Worm (Caenorhabditis elegans) whole organism, L1 larva: ENCODE measurements around the gene lsm-4.

Experiments used
- C16A3.4 ChIP-seq: fragments of 150-350 bp; optimal IDR thresholded peaks from 2 replicates; lab custom pipeline; 2014; ENCODE audit warnings: missing biosample characterization, missing genetic modification characterization
- F16B12.6 ChIP-seq: fragments of 150-350 bp; optimal IDR thresholded peaks from 2 replicates; lab custom pipeline; 2014; ENCODE audit warnings: missing biosample characterization, missing genetic modification characterization
- ceh-63 ChIP-seq: fragments of 200-800 bp; sonication (Bioruptor generic); optimal IDR thresholded peaks from 2 replicates; lab custom pipeline; 2018; ENCODE audit warnings: mild to moderate bottlenecking, missing genetic modification characterization, missing compliant biosample characterization
- ceh-8 ChIP-seq: fragments of 200-800 bp; sonication (Bioruptor generic); optimal IDR thresholded peaks from 2 replicates; lab custom pipeline; 2018; ENCODE audit warnings: mild to moderate bottlenecking, missing genetic modification characterization, moderate library complexity, missing compliant biosample characterization
- ceh-82 ChIP-seq, 3 experiments: fragments of 150-350 bp in 1 of 3; sonication (generic microtip) in 2 of 3; optimal IDR thresholded peaks; 2 replicates each; lab custom pipeline; 2014 to 2017; ENCODE audit warnings: missing biosample characterization in 3 of 3, missing genetic modification characterization in 3 of 3
- ceh-90 ChIP-seq: sonication (generic microtip); optimal IDR thresholded peaks from 2 replicates; lab custom pipeline; 2016; ENCODE audit warnings: missing genetic modification characterization, missing compliant biosample characterization
- dpl-1 ChIP-seq, 3 experiments: fragments of 150-350 bp in 2 of 3; sonication (generic microtip) in 1 of 3; optimal IDR thresholded peaks; 2 replicates each; lab custom pipeline; 2014 to 2017; ENCODE audit warnings: missing biosample characterization in 3 of 3, missing genetic modification characterization in 3 of 3, missing genetic modification reagents in 3 of 3
- efl-1 ChIP-seq, 4 experiments: fragments of 150-350 bp; optimal IDR thresholded peaks in 3 of 4; peaks in 1 of 4; 1 replicate in 1 of 4; 2 replicates in 3 of 4; lab custom pipeline; 2014; ENCODE audit warnings: missing biosample characterization in 2 of 4, missing genetic modification characterization in 2 of 4, missing genetic modification reagents in 2 of 4
- efl-3 ChIP-seq: fragments of 200-800 bp; sonication (Bioruptor generic); optimal IDR thresholded peaks from 2 replicates; lab custom pipeline; 2018; ENCODE audit warnings: mild to moderate bottlenecking, missing genetic modification characterization, missing compliant biosample characterization
- egl-13 ChIP-seq: sonication (generic microtip); optimal IDR thresholded peaks from 2 replicates; lab custom pipeline; 2016; ENCODE audit warnings: missing genotype, missing genetic modification reagents, missing genetic modification characterization, missing compliant biosample characterization
- egl-27 ChIP-seq, 2 experiments: fragments of 150-350 bp in 1 of 2; sonication (generic microtip); optimal IDR thresholded peaks; 3 replicates each; lab custom pipeline; 2017 to 2018; ENCODE audit warnings: missing biosample characterization in 2 of 2, missing genetic modification characterization in 2 of 2, missing genetic modification reagents in 2 of 2
- elt-2 ChIP-seq: sonication (generic microtip); optimal IDR thresholded peaks from 2 replicates; lab custom pipeline; 2016; ENCODE audit warnings: missing genetic modification characterization, mild to moderate bottlenecking, inconsistent platforms, missing compliant biosample characterization, missing genetic modification reagents
- ets-5 ChIP-seq: fragments of 200-800 bp; sonication (Bioruptor generic); IDR thresholded peaks from 2 replicates; pipeline ENCODE4 v1.3.6; 2022; ENCODE audit warnings: missing genetic modification characterization, missing compliant biosample characterization
- fkh-4 ChIP-seq: sonication (generic microtip); optimal IDR thresholded peaks from 2 replicates; lab custom pipeline; 2016; ENCODE audit warnings: missing compliant biosample characterization, missing genetic modification characterization, borderline replicate concordance
- fos-1 ChIP-seq: fragments of 150-350 bp; optimal IDR thresholded peaks from 2 replicates; lab custom pipeline; 2014; ENCODE audit warnings: missing biosample characterization, missing genetic modification characterization
- grh-1 ChIP-seq: fragments of 200-800 bp; sonication (Bioruptor generic); IDR thresholded peaks from 2 replicates; pipeline ENCODE4 v1.3.6; 2022; ENCODE audit warnings: missing genetic modification reagents, missing genetic modification characterization, missing compliant biosample characterization
- hlh-4 ChIP-seq: sonication (generic microtip); optimal IDR thresholded peaks from 2 replicates; lab custom pipeline; 2016; ENCODE audit warnings: mild to moderate bottlenecking, missing genetic modification characterization, missing compliant biosample characterization
- hpl-2 ChIP-seq: fragments of 150-350 bp; optimal IDR thresholded peaks from 2 replicates; lab custom pipeline; 2014; ENCODE audit warnings: missing biosample characterization, missing genetic modification reagents, missing genetic modification characterization
- isw-1 ChIP-seq: fragments of 200-800 bp; sonication (Bioruptor generic); IDR thresholded peaks from 2 replicates; pipeline ENCODE4 v1.3.6; 2022; ENCODE audit warnings: missing genetic modification characterization, missing compliant biosample characterization
- lin-13 ChIP-seq: fragments of 150-350 bp; optimal IDR thresholded peaks from 2 replicates; lab custom pipeline; 2014; ENCODE audit warnings: missing biosample characterization, missing genetic modification reagents, missing genetic modification characterization
- lin-14 ChIP-seq: fragments of 200-800 bp; sonication (Bioruptor generic); optimal IDR thresholded peaks from 2 replicates; lab custom pipeline; 2018; ENCODE audit warnings: mild to moderate bottlenecking, missing genetic modification characterization, moderate library complexity, missing compliant biosample characterization
- lin-39 ChIP-seq: fragments of 150-350 bp; optimal IDR thresholded peaks from 2 replicates; lab custom pipeline; 2014; ENCODE audit warnings: missing biosample characterization, missing genetic modification reagents, missing genetic modification characterization
- lir-3 ChIP-seq: sonication (generic microtip); optimal IDR thresholded peaks from 2 replicates; lab custom pipeline; 2016; ENCODE audit warnings: mild to moderate bottlenecking, missing genetic modification characterization, moderate library complexity, missing compliant biosample characterization; ENCODE audit not compliant: poor library complexity
- lsy-2 ChIP-seq, 2 experiments: fragments of 150-350 bp; optimal IDR thresholded peaks; 2 replicates each; lab custom pipeline; 2014; ENCODE audit warnings: missing biosample characterization in 2 of 2, missing genetic modification characterization in 2 of 2
- mef-2 ChIP-seq: fragments of 150-350 bp; optimal IDR thresholded peaks from 2 replicates; lab custom pipeline; 2014; ENCODE audit warnings: missing biosample characterization, missing genetic modification characterization
- nhr-11 ChIP-seq: fragments of 150-350 bp; optimal IDR thresholded peaks from 2 replicates; lab custom pipeline; 2014; ENCODE audit warnings: missing biosample characterization, missing genetic modification characterization
- nhr-19 ChIP-seq: fragments of 200-800 bp; sonication (Bioruptor generic); conservative IDR thresholded peaks from 2 replicates; pipeline ENCODE4 v1.3.6; 2022; ENCODE audit warnings: missing genetic modification characterization, missing compliant biosample characterization
- nhr-20 ChIP-seq: sonication (generic microtip); optimal IDR thresholded peaks from 2 replicates; lab custom pipeline; 2016; ENCODE audit warnings: mild to moderate bottlenecking, missing genetic modification characterization, missing compliant biosample characterization
- nhr-28 ChIP-seq: fragments of 150-350 bp; optimal IDR thresholded peaks from 2 replicates; lab custom pipeline; 2014; ENCODE audit warnings: missing biosample characterization, missing genetic modification characterization
- nhr-76 ChIP-seq: sonication (generic microtip); optimal IDR thresholded peaks from 2 replicates; lab custom pipeline; 2017; ENCODE audit warnings: missing biosample characterization, missing genetic modification characterization
- nhr-77 ChIP-seq: fragments of 150-350 bp; optimal IDR thresholded peaks from 2 replicates; lab custom pipeline; 2014; ENCODE audit warnings: missing biosample characterization, missing genetic modification characterization
- nhr-84 ChIP-seq: sonication (generic microtip); optimal IDR thresholded peaks from 2 replicates; lab custom pipeline; 2017; ENCODE audit warnings: missing biosample characterization, missing genetic modification characterization
- nhr-85 ChIP-seq: sonication (generic microtip); peaks from one replicate; lab custom pipeline; 2016; ENCODE audit warnings: missing genetic modification characterization, inconsistent platforms, missing compliant biosample characterization
- pag-3 ChIP-seq: sonication (generic microtip); optimal IDR thresholded peaks from 2 replicates; lab custom pipeline; 2017; ENCODE audit warnings: missing genetic modification characterization, mild to moderate bottlenecking, missing compliant biosample characterization, antibody characterized with exemption, borderline replicate concordance; ENCODE audit not compliant: insufficient read depth
- pax-3 ChIP-seq: fragments of 200-800 bp; sonication (Bioruptor generic); optimal IDR thresholded peaks from 2 replicates; lab custom pipeline; 2018; ENCODE audit warnings: mild to moderate bottlenecking, missing genetic modification characterization, moderate library complexity, missing compliant biosample characterization
- rnt-1 ChIP-seq: sonication (generic microtip); optimal IDR thresholded peaks from 2 replicates; lab custom pipeline; 2016; ENCODE audit warnings: mild to moderate bottlenecking, missing genetic modification characterization, moderate library complexity, missing compliant biosample characterization
- skn-1 ChIP-seq: fragments of 150-350 bp; optimal IDR thresholded peaks from 2 replicates; lab custom pipeline; 2014; ENCODE audit warnings: missing biosample characterization, missing genetic modification characterization
- snpc-4 ChIP-seq: fragments of 150-350 bp; optimal IDR thresholded peaks from 2 replicates; lab custom pipeline; 2014; ENCODE audit warnings: missing biosample characterization, missing genetic modification characterization
- snu-23 ChIP-seq: sonication (generic microtip); optimal IDR thresholded peaks from 2 replicates; lab custom pipeline; 2016; ENCODE audit warnings: missing genetic modification characterization, missing compliant biosample characterization
- sox-4 ChIP-seq: sonication (generic microtip); optimal IDR thresholded peaks from 2 replicates; lab custom pipeline; 2016; ENCODE audit warnings: missing genetic modification characterization, missing compliant biosample characterization
- tbx-2 ChIP-seq: sonication (generic microtip); optimal IDR thresholded peaks from 2 replicates; lab custom pipeline; 2016; ENCODE audit warnings: missing genetic modification characterization, missing compliant biosample characterization
- tlp-1 ChIP-seq: fragments of 150-350 bp; optimal IDR thresholded peaks from 2 replicates; lab custom pipeline; 2014; ENCODE audit warnings: missing biosample characterization, missing genetic modification characterization
- unc-30 ChIP-seq: sonication (generic microtip); optimal IDR thresholded peaks from 2 replicates; lab custom pipeline; 2017; ENCODE audit warnings: missing biosample characterization, missing genetic modification characterization
- unc-62 ChIP-seq: fragments of 150-350 bp; optimal IDR thresholded peaks from 2 replicates; lab custom pipeline; 2014; ENCODE audit warnings: missing biosample characterization, missing genetic modification reagents, missing genetic modification characterization
- unc-86 ChIP-seq: sonication (generic microtip); optimal IDR thresholded peaks from 2 replicates; lab custom pipeline; 2016; ENCODE audit warnings: missing genetic modification characterization, missing compliant biosample characterization
- unc-98 ChIP-seq: fragments of 200-800 bp; sonication (Bioruptor generic); IDR thresholded peaks from 2 replicates; pipeline ENCODE4 v1.3.6; 2022; ENCODE audit warnings: missing genetic modification characterization, missing compliant biosample characterization
- xbp-1 ChIP-seq: sonication (generic microtip); optimal IDR thresholded peaks from 2 replicates; lab custom pipeline; 2016; ENCODE audit warnings: missing genetic modification characterization, missing compliant biosample characterization
- zag-1 ChIP-seq: fragments of 150-350 bp; optimal IDR thresholded peaks from 2 replicates; lab custom pipeline; 2014; ENCODE audit warnings: missing biosample characterization, missing genetic modification characterization
- zip-4 ChIP-seq: fragments of 200-800 bp; sonication (Bioruptor generic); optimal IDR thresholded peaks from 2 replicates; lab custom pipeline; 2018; ENCODE audit warnings: mild to moderate bottlenecking, missing genetic modification characterization, moderate library complexity, missing compliant biosample characterization
- ztf-4 ChIP-seq: fragments of 150-350 bp; optimal IDR thresholded peaks from 2 replicates; lab custom pipeline; 2014; ENCODE audit warnings: missing biosample characterization, missing genetic modification characterization

Gene lsm-4

ce11 chrII:7280584-7280983, 27.6 kb upstream of the lsm-4 start (continued):
- TF ChIP-seq pag-3 (tag; lab: Kevin White, UChicago) (no peak), ceh-82 (tag; optimal IDR thresholded peaks at IDR 0.05; lab: Kevin White, UChicago) (no peak), snpc-4 (tag; lab: Kevin White, UChicago) (no peak), unc-30 (tag; lab: Kevin White, UChicago) (no peak), efl-1 (optimal IDR thresholded peaks at IDR 0.05; lab: Kevin White, UChicago) (no peak), efl-1 (GFP tag; optimal IDR thresholded peaks at IDR 0.05 in 1 of 2; lab: Kevin White, UChicago) (peak in 1 of 2 experiments; percentile 23), fos-1 (no peak), xbp-1 (no peak), nhr-84 (tag; lab: Kevin White, UChicago) (no peak), hlh-4 (no peak), lsy-2 (tag; optimal IDR thresholded peaks at IDR 0.05; lab: Kevin White, UChicago) (no peak), dpl-1 (GFP tag; optimal IDR thresholded peaks at IDR 0.05; lab: Kevin White, UChicago) (no peak), egl-27 (tag; optimal IDR thresholded peaks at IDR 0.05; lab: Kevin White, UChicago) (no peak), lin-39 (tag; lab: Kevin White, UChicago) (no peak), nhr-11 (tag; lab: Kevin White, UChicago) (no peak), unc-86 (tag; lab: Kevin White, UChicago) (no peak)
- TF ChIP-seq, all 84 proteins: peak for 5

ce11 chrII:7279808-7280207, 26.8 kb upstream of the lsm-4 start:
- TF ChIP-seq lin-39 (tag; lab: Kevin White, UChicago) (no peak), unc-86 (tag; lab: Kevin White, UChicago) (no peak), egl-27 (tag; optimal IDR thresholded peaks at IDR 0.05; lab: Kevin White, UChicago) (no peak), ets-5 (GFP tag; lab: Robert Waterston, UW) (no peak), zag-1 (no peak), nhr-20 (peak; percentile 76), nhr-77 (tag; lab: Kevin White, UChicago) (no peak), efl-3 (GFP tag; lab: Kevin White, UChicago) (no peak), unc-98 (GFP tag; lab: Robert Waterston, UW) (no peak), tbx-2 (tag; lab: Kevin White, UChicago) (peak; percentile 25), unc-62 (GFP tag; lab: Kevin White, UChicago) (no peak), mef-2 (tag; lab: Kevin White, UChicago) (no peak), skn-1 (tag; lab: Kevin White, UChicago) (no peak), lir-3 (tag; lab: Kevin White, UChicago) (no peak), rnt-1 (tag; lab: Kevin White, UChicago) (no peak), ceh-90 (tag; lab: Kevin White, UChicago) (no peak), egl-13 (tag; lab: Kevin White, UChicago) (no peak), ceh-8 (GFP tag; lab: Kevin White, UChicago) (no peak), grh-1 (GFP tag; lab: Robert Waterston, UW) (no peak), snu-23 (GFP tag; lab: Kevin White, UChicago) (peak; percentile 37), nhr-85 (tag; lab: Kevin White, UChicago) (peak; percentile 80), lin-14 (GFP tag; lab: Kevin White, UChicago) (peak; percentile 30), pax-3 (tag; lab: Kevin White, UChicago) (no peak), ztf-4 (tag; lab: Kevin White, UChicago) (no peak), hpl-2 (no peak), fkh-4 (tag; lab: Kevin White, UChicago) (no peak), elt-2 (no peak), ceh-63 (no peak), tlp-1 (tag; lab: Kevin White, UChicago) (no peak), hlh-4 (no peak), C16A3.4 (no peak), efl-1 (optimal IDR thresholded peaks at IDR 0.05; lab: Kevin White, UChicago) (no peak), efl-1 (GFP tag; optimal IDR thresholded peaks at IDR 0.05 in 1 of 2; lab: Kevin White, UChicago) (no peak), sox-4 (tag; lab: Kevin White, UChicago) (no peak), zip-4 (GFP tag; lab: Kevin White, UChicago) (no peak), F16B12.6 (no peak), lin-13 (no peak), isw-1 (no peak), unc-30 (tag; lab: Kevin White, UChicago) (no peak), nhr-76 (tag; lab: Kevin White, UChicago) (no peak), nhr-28 (tag; lab: Kevin White, UChicago) (no peak), nhr-19 (GFP tag; lab: Robert Waterston, UW) (peak; percentile 42)
